Fruit fly (Drosophila melanogaster): ENCODE measurements around the gene CG14983.

- TF ChIP-seq Poxn (GFP tag; IDR thresholded peaks at IDR 0.05), result no peak
- no peak for TF ChIP-seq fru (optimal IDR thresholded peaks at IDR 0.05)
- TF ChIP-seq CG11398 (GFP tag; optimal IDR thresholded peaks at IDR 0.05), result no peak
- no peak for TF ChIP-seq CG2712 (tag; optimal IDR thresholded peaks at IDR 0.05)
- no peak for TF ChIP-seq CG8478 (optimal IDR thresholded peaks at IDR 0.05)
- TF ChIP-seq CG15696 (tag; optimal IDR thresholded peaks at IDR 0.05), result no peak
- no peak for TF ChIP-seq CG6175 (GFP tag; IDR thresholded peaks at IDR 0.05)
- no peak; the same call in 1 of the 2 replicates for TF ChIP-seq CG13287 (GFP tag; IDR thresholded peaks at IDR 0.05; ENCODE audit: partially characterized antibody)
- TF ChIP-seq ato (GFP tag; IDR thresholded peaks at IDR 0.05; ENCODE audit: partially characterized antibody), result no peak
- peak; percentile 31; the same call in 1 of the 2 replicates for TF ChIP-seq slbo (GFP tag; IDR thresholded peaks at IDR 0.05)
- TF ChIP-seq CG3995 (GFP tag; optimal IDR thresholded peaks at IDR 0.05), result no peak
Measured at dm6 chr3L:3942241-3943028, 6.7 kb downstream of the CG14983 start, which contains the start of the genes CG10863 and CG14982.
